Worm (Caenorhabditis elegans): ENCODE results near the gene mma-1.

DNA sequence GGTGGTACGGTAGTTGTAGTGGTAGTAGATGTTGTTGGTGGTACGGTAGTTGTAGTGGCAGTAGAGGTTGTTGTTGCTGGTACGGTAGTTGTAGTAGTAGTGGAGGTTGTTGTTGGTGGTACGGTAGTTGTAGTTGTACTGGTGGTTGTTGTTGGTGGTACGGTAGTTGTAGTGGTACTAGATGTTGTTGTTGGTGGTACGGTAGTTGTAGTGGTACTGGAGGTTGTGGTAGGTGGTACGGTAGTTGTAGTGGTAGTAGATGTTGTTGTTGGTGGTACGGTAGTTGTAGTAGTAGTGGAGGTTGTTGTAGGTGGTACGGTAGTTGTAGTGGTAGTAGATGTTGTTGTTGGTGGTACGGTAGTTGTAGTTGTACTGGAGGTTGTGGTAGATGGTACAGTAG, 37.0 kb upstream of the mma-1 start:
- TF ChIP-seq elt-2 (tag; optimal IDR thresholded peaks at IDR 0.05) (no peak), nhr-11 (tag; optimal IDR thresholded peaks at IDR 0.05) (no peak)

All from whole organism, L3 larva.